Worm (Caenorhabditis elegans): ENCODE measurements around the gene C31G12.1.

C31G12.1 gene

ce11 chrV:18167161-18167560 lies 12.6 kb upstream of the C31G12.1 start, which contains the start of gene C14A6.6:
C14A6.6 (minus strand) TSS chrV:18167261.
- TF ChIP-seq tbx-11 (GFP tag; IDR thresholded peaks at IDR 0.05) (no peak), hmg-4 (GFP tag; optimal IDR thresholded peaks at IDR 0.05) (no peak), flt-1 (GFP tag; IDR thresholded peaks at IDR 0.05) (no peak), ceh-13 (GFP tag; optimal IDR thresholded peaks at IDR 0.05) (no peak), ama-1 (optimal IDR thresholded peaks at IDR 0.05) (no peak), pes-1 (GFP tag; IDR thresholded peaks at IDR 0.05) (no peak), sea-1 (GFP tag; conservative IDR thresholded peaks at IDR 0.05) (no peak), hnd-1 (tag; optimal IDR thresholded peaks at IDR 0.05) (no peak)

ce11 chrV:18168266-18168665 lies 11.5 kb upstream of the C31G12.1 start, which contains the start of gene C14A6.7:
C14A6.7 (minus strand) TSS chrV:18168366.
- no peak for TF ChIP-seq ceh-36 (tag; optimal IDR thresholded peaks at IDR 0.05)

ce11 chrV:18171568-18171967 lies 8.2 kb upstream of the C31G12.1 start, which contains the start of gene C14A6.8:
C14A6.8 (minus strand) TSS chrV:18171668.
- TF ChIP-seq aly-1 (tag; optimal IDR thresholded peaks at IDR 0.05) (no peak), hnd-1 (tag; optimal IDR thresholded peaks at IDR 0.05) (no peak), scrt-1 (GFP tag; IDR thresholded peaks at IDR 0.05) (no peak), pes-1 (GFP tag; IDR thresholded peaks at IDR 0.05) (no peak), F13C5.2 (tag; optimal IDR thresholded peaks at IDR 0.05) (no peak), ceh-13 (GFP tag; optimal IDR thresholded peaks at IDR 0.05) (no peak), flt-1 (GFP tag; IDR thresholded peaks at IDR 0.05) (no peak), B0310.2 (tag; optimal IDR thresholded peaks at IDR 0.05) (no peak), ama-1 (optimal IDR thresholded peaks at IDR 0.05) (no peak), hmbx-1 (tag; optimal IDR thresholded peaks at IDR 0.05) (no peak), ceh-36 (tag; optimal IDR thresholded peaks at IDR 0.05) (no peak), sea-1 (GFP tag; conservative IDR thresholded peaks at IDR 0.05) (no peak), tbx-11 (GFP tag; IDR thresholded peaks at IDR 0.05) (no peak), ets-7 (tag; optimal IDR thresholded peaks at IDR 0.05) (no peak), tra-4 (tag; optimal IDR thresholded peaks at IDR 0.05) (no peak), hmg-4 (GFP tag; optimal IDR thresholded peaks at IDR 0.05) (no peak)

ce11 chrV:18178659-18179058 lies 1.1 kb upstream of the C31G12.1 start, which contains the start of gene C31G12.4:
C31G12.4 (minus strand) TSS chrV:18178759.
- TF ChIP-seq aly-1 (tag; optimal IDR thresholded peaks at IDR 0.05) (no peak), tbx-37 (GFP tag; conservative IDR thresholded peaks at IDR 0.05) (no peak), scrt-1 (GFP tag; IDR thresholded peaks at IDR 0.05) (no peak), ets-7 (tag; optimal IDR thresholded peaks at IDR 0.05) (no peak), pes-1 (GFP tag; IDR thresholded peaks at IDR 0.05) (no peak), tbx-11 (GFP tag; IDR thresholded peaks at IDR 0.05) (no peak), hnd-1 (tag; optimal IDR thresholded peaks at IDR 0.05) (no peak), tra-4 (tag; optimal IDR thresholded peaks at IDR 0.05) (no peak), ceh-13 (GFP tag; optimal IDR thresholded peaks at IDR 0.05) (no peak), F13C5.2 (tag; optimal IDR thresholded peaks at IDR 0.05) (no peak), hmbx-1 (tag; optimal IDR thresholded peaks at IDR 0.05) (no peak), hmg-4 (GFP tag; optimal IDR thresholded peaks at IDR 0.05) (no peak), B0310.2 (tag; optimal IDR thresholded peaks at IDR 0.05) (no peak), ama-1 (optimal IDR thresholded peaks at IDR 0.05) (no peak), flt-1 (GFP tag; IDR thresholded peaks at IDR 0.05) (no peak), sea-1 (GFP tag; conservative IDR thresholded peaks at IDR 0.05) (no peak), ceh-36 (tag; optimal IDR thresholded peaks at IDR 0.05) (no peak)

- TF ChIP-seq tbx-37 (GFP tag; conservative IDR thresholded peaks at IDR 0.05) (no peak), ceh-36 (tag; optimal IDR thresholded peaks at IDR 0.05) (no peak)
Measured at ce11 chrV:18184910-18185309, 5.1 kb downstream of the C31G12.1 start, which contains the start of gene C31G12.3. C31G12.3 (plus strand) TSS chrV:18185210.

ce11 chrV:18188328-18188727 lies 8.6 kb downstream of the C31G12.1 start, which contains the start of gene clec-245:
clec-245 (minus strand) TSS chrV:18188428.
- TF ChIP-seq flt-1 (GFP tag; IDR thresholded peaks at IDR 0.05), result no peak
- TF ChIP-seq tbx-37 (GFP tag; conservative IDR thresholded peaks at IDR 0.05), result no peak
- no peak for TF ChIP-seq hmg-4 (GFP tag; optimal IDR thresholded peaks at IDR 0.05)
- TF ChIP-seq ets-7 (tag; optimal IDR thresholded peaks at IDR 0.05), result no peak
- no peak for TF ChIP-seq sea-1 (GFP tag; conservative IDR thresholded peaks at IDR 0.05)
- no peak for TF ChIP-seq tra-4 (tag; optimal IDR thresholded peaks at IDR 0.05)

- TF ChIP-seq ceh-36 (tag; optimal IDR thresholded peaks at IDR 0.05) (no peak), ets-7 (tag; optimal IDR thresholded peaks at IDR 0.05) (no peak), tbx-11 (GFP tag; IDR thresholded peaks at IDR 0.05) (no peak), tra-4 (tag; optimal IDR thresholded peaks at IDR 0.05) (no peak), ceh-13 (GFP tag; optimal IDR thresholded peaks at IDR 0.05) (no peak), hmbx-1 (tag; optimal IDR thresholded peaks at IDR 0.05) (no peak), sea-1 (GFP tag; conservative IDR thresholded peaks at IDR 0.05) (no peak), aly-1 (tag; optimal IDR thresholded peaks at IDR 0.05) (no peak), pes-1 (GFP tag; IDR thresholded peaks at IDR 0.05) (no peak), flt-1 (GFP tag; IDR thresholded peaks at IDR 0.05) (no peak), hmg-4 (GFP tag; optimal IDR thresholded peaks at IDR 0.05) (no peak), B0310.2 (tag; optimal IDR thresholded peaks at IDR 0.05) (no peak), tbx-37 (GFP tag; conservative IDR thresholded peaks at IDR 0.05) (no peak), ama-1 (optimal IDR thresholded peaks at IDR 0.05) (no peak), scrt-1 (GFP tag; IDR thresholded peaks at IDR 0.05) (no peak), F13C5.2 (tag; optimal IDR thresholded peaks at IDR 0.05) (no peak), hnd-1 (tag; optimal IDR thresholded peaks at IDR 0.05) (no peak)
Measured at ce11 chrV:18189181-18189580, 9.4 kb downstream of the C31G12.1 start, which contains the start of gene clec-246. clec-246 (plus strand) TSS chrV:18189481.

ce11 chrV:18191128-18191527 lies 11.4 kb downstream of the C31G12.1 start, which contains the start of gene clec-42:
clec-42 (plus strand) TSS chrV:18191412.
- TF ChIP-seq ceh-36 (tag; optimal IDR thresholded peaks at IDR 0.05) (no peak), hmbx-1 (tag; optimal IDR thresholded peaks at IDR 0.05) (no peak), pes-1 (GFP tag; IDR thresholded peaks at IDR 0.05) (no peak), tbx-37 (GFP tag; conservative IDR thresholded peaks at IDR 0.05) (no peak), F13C5.2 (tag; optimal IDR thresholded peaks at IDR 0.05) (no peak), hmg-4 (GFP tag; optimal IDR thresholded peaks at IDR 0.05) (no peak), ama-1 (optimal IDR thresholded peaks at IDR 0.05) (no peak), tbx-11 (GFP tag; IDR thresholded peaks at IDR 0.05) (no peak), aly-1 (tag; optimal IDR thresholded peaks at IDR 0.05) (no peak), ets-7 (tag; optimal IDR thresholded peaks at IDR 0.05) (no peak)

Data from whole organism, early embryonic.